Worm (Caenorhabditis elegans) whole organism, L4 larva: ENCODE data around the gene lgmn-1.
"Not testable (repeated sequence)": the region's sequence is repeated elsewhere in the genome, so short reads cannot be mapped to it uniquely, and the experiment has no call there.

Source experiments
- D1046.2 ChIP-seq: fragments of 200-800 bp; sonication (Bioruptor generic); IDR thresholded peaks from 2 replicates; pipeline ENCODE4 v1.3.6; 2022; ENCODE audit warnings: missing genetic modification characterization, missing compliant biosample characterization
- F10B5.3 ChIP-seq: sonication (generic microtip); optimal IDR thresholded peaks from 2 replicates; lab custom pipeline; 2016; ENCODE audit warnings: mild to moderate bottlenecking, missing genetic modification characterization, missing compliant biosample characterization
- F37D6.2 ChIP-seq: sonication (generic microtip); optimal IDR thresholded peaks from 2 replicates; lab custom pipeline; 2016; ENCODE audit warnings: mild to moderate bottlenecking, missing genetic modification characterization, missing compliant biosample characterization
- Y48G9A.11 ChIP-seq: fragments of 200-800 bp; sonication (Bioruptor generic); IDR thresholded peaks from 2 replicates; pipeline ENCODE4 v1.3.6; 2022; ENCODE audit warnings: missing genetic modification reagents, missing genetic modification characterization, missing compliant biosample characterization
- Y5F2A.4 ChIP-seq: fragments of 200-800 bp; sonication (Bioruptor generic); optimal IDR thresholded peaks from 2 replicates; lab custom pipeline; 2018; ENCODE audit warnings: mild to moderate bottlenecking, missing genetic modification characterization, missing compliant biosample characterization
- aha-1 ChIP-seq: fragments of 150-350 bp; peaks from one replicate; lab custom pipeline; 2014; ENCODE audit warnings: missing biosample characterization, missing genetic modification characterization
- aly-2 ChIP-seq: sonication (generic microtip); optimal IDR thresholded peaks from 2 replicates; lab custom pipeline; 2018; ENCODE audit warnings: missing biosample characterization, missing genetic modification characterization
- attf-4 ChIP-seq: sonication (generic microtip); optimal IDR thresholded peaks from 3 replicates; lab custom pipeline; 2017; ENCODE audit warnings: missing biosample characterization, missing genetic modification characterization
- cey-2 ChIP-seq: sonication (generic microtip); optimal IDR thresholded peaks from 3 replicates; lab custom pipeline; 2017; ENCODE audit warnings: missing genetic modification characterization, mild to moderate bottlenecking, missing compliant biosample characterization, antibody characterized with exemption, borderline replicate concordance; ENCODE audit not compliant: insufficient read depth
- daf-12 ChIP-seq: fragments of 150-350 bp; optimal IDR thresholded peaks from 2 replicates; lab custom pipeline; 2014; ENCODE audit warnings: missing biosample characterization, missing genetic modification reagents, missing genetic modification characterization
- daf-16 ChIP-seq, 3 experiments: sonication (generic microtip); optimal IDR thresholded peaks; 2 replicates each; lab custom pipeline; 2016 to 2017; ENCODE audit warnings: missing genetic modification characterization in 3 of 3, missing genetic modification reagents in 3 of 3, mild to moderate bottlenecking in 2 of 3, missing compliant biosample characterization in 2 of 3, missing biosample characterization in 1 of 3, moderate library complexity in 1 of 3
- daf-8 ChIP-seq: fragments of 200-800 bp; sonication (Bioruptor generic); IDR thresholded peaks from 2 replicates; pipeline ENCODE4 v1.3.6; 2022; ENCODE audit warnings: missing genetic modification characterization, missing compliant biosample characterization
- dmd-6 ChIP-seq: fragments of 200-800 bp; sonication (Bioruptor generic); IDR thresholded peaks from 2 replicates; pipeline ENCODE4 v1.3.6; 2022; ENCODE audit warnings: missing genetic modification reagents, missing genetic modification characterization, missing compliant biosample characterization
- dmd-8 ChIP-seq: fragments of 200-800 bp; sonication (Bioruptor generic); IDR thresholded peaks from 2 replicates; pipeline ENCODE4 v1.3.6; 2022; ENCODE audit warnings: missing genetic modification characterization, missing compliant biosample characterization
- dpl-1 ChIP-seq: fragments of 150-350 bp; optimal IDR thresholded peaks from 2 replicates; lab custom pipeline; 2014; ENCODE audit warnings: missing biosample characterization, missing genetic modification reagents, missing genetic modification characterization
- dve-1 ChIP-seq: sonication (generic microtip); optimal IDR thresholded peaks from 2 replicates; lab custom pipeline; 2017; ENCODE audit warnings: antibody characterized with exemption, mild to moderate bottlenecking, missing genetic modification characterization, missing compliant biosample characterization; ENCODE audit not compliant: insufficient read depth
- gei-8 ChIP-seq: fragments of 200-800 bp; sonication (Bioruptor generic); optimal IDR thresholded peaks from 2 replicates; lab custom pipeline; 2018; ENCODE audit warnings: mild to moderate bottlenecking, missing genetic modification characterization, missing compliant biosample characterization
- hlh-11 ChIP-seq: fragments of 200-800 bp; sonication (Bioruptor generic); optimal IDR thresholded peaks from 2 replicates; lab custom pipeline; 2018; ENCODE audit warnings: mild to moderate bottlenecking, missing genetic modification characterization, missing compliant biosample characterization
- lir-3 ChIP-seq: sonication (generic microtip); optimal IDR thresholded peaks from 2 replicates; lab custom pipeline; 2016; ENCODE audit warnings: mild to moderate bottlenecking, missing genetic modification characterization, missing compliant biosample characterization
- mdl-1 ChIP-seq, 2 experiments: fragments of 150-350 bp in 1 of 2; sonication (generic microtip) in 1 of 2; optimal IDR thresholded peaks; 2 replicates each; lab custom pipeline; 2014 to 2017; ENCODE audit warnings: missing biosample characterization in 2 of 2, missing genetic modification characterization in 2 of 2
- mes-2 ChIP-seq: sonication (generic microtip); optimal IDR thresholded peaks from 2 replicates; lab custom pipeline; 2016; ENCODE audit warnings: missing genotype, mild to moderate bottlenecking, missing genetic modification characterization, missing compliant biosample characterization; ENCODE audit not compliant: poor library complexity, severe bottlenecking
- mxl-3 ChIP-seq: fragments of 200-800 bp; sonication (Bioruptor generic); optimal IDR thresholded peaks from 2 replicates; lab custom pipeline; 2018; ENCODE audit warnings: mild to moderate bottlenecking, missing genetic modification characterization, missing compliant biosample characterization
- nhr-102 ChIP-seq: sonication (generic microtip); optimal IDR thresholded peaks from 2 replicates; lab custom pipeline; 2016; ENCODE audit warnings: mild to moderate bottlenecking, missing genetic modification characterization, moderate library complexity, missing compliant biosample characterization
- nhr-11 ChIP-seq: fragments of 150-350 bp; optimal IDR thresholded peaks from 2 replicates; lab custom pipeline; 2014; ENCODE audit warnings: missing biosample characterization, missing genetic modification characterization
- nhr-111 ChIP-seq: fragments of 200-800 bp; sonication (Bioruptor generic); optimal IDR thresholded peaks from 2 replicates; lab custom pipeline; 2018; ENCODE audit warnings: mild to moderate bottlenecking, missing genetic modification characterization, missing compliant biosample characterization
- nhr-28 ChIP-seq: fragments of 150-350 bp; optimal IDR thresholded peaks from 2 replicates; lab custom pipeline; 2014; ENCODE audit warnings: missing biosample characterization, missing genetic modification characterization
- nhr-42 ChIP-seq: fragments of 200-800 bp; sonication (Bioruptor generic); IDR thresholded peaks from 2 replicates; pipeline ENCODE4 v1.3.6; 2022; ENCODE audit warnings: missing genetic modification characterization, missing compliant biosample characterization
- nhr-6 ChIP-seq: fragments of 150-350 bp; optimal IDR thresholded peaks from 2 replicates; lab custom pipeline; 2014; ENCODE audit warnings: missing biosample characterization, missing genetic modification characterization
- nhr-76 ChIP-seq: fragments of 150-350 bp; optimal IDR thresholded peaks from 2 replicates; lab custom pipeline; 2014; ENCODE audit warnings: missing biosample characterization, missing genetic modification characterization
- pqm-1 ChIP-seq: sonication (generic microtip); optimal IDR thresholded peaks from 2 replicates; lab custom pipeline; 2017; ENCODE audit warnings: missing biosample characterization, missing genetic modification characterization
- sdz-12 ChIP-seq: fragments of 200-800 bp; sonication (Bioruptor generic); optimal IDR thresholded peaks from 2 replicates; lab custom pipeline; 2018; ENCODE audit warnings: mild to moderate bottlenecking, missing genetic modification characterization, missing compliant biosample characterization
- spr-1 ChIP-seq: sonication (generic microtip); optimal IDR thresholded peaks from 2 replicates; lab custom pipeline; 2016; ENCODE audit warnings: mild to moderate bottlenecking, missing genetic modification characterization, missing compliant biosample characterization
- spr-3 ChIP-seq: fragments of 200-800 bp; sonication (Bioruptor generic); optimal IDR thresholded peaks from 2 replicates; lab custom pipeline; 2018; ENCODE audit warnings: mild to moderate bottlenecking, missing genetic modification characterization, missing compliant biosample characterization
- tag-97 ChIP-seq: fragments of 200-800 bp; sonication (Bioruptor generic); IDR thresholded peaks from 2 replicates; pipeline ENCODE4 v1.3.6; 2022; ENCODE audit warnings: missing genetic modification characterization, missing compliant biosample characterization
- unc-62 ChIP-seq, 3 experiments: fragments of 150-350 bp in 1 of 3; sonication (generic microtip); optimal IDR thresholded peaks in 2 of 3; peaks in 1 of 3; 1 replicate in 1 of 3; 2 replicates in 2 of 3; lab custom pipeline; 2014 to 2017; ENCODE audit warnings: missing biosample characterization in 3 of 3, missing genetic modification characterization in 3 of 3, missing genetic modification reagents in 3 of 3, missing genotype in 1 of 3
- zag-1 ChIP-seq: fragments of 150-350 bp; optimal IDR thresholded peaks from 2 replicates; lab custom pipeline; 2014; ENCODE audit warnings: missing biosample characterization, missing genetic modification characterization
- zfp-2 ChIP-seq: sonication (generic microtip); optimal IDR thresholded peaks from 2 replicates; lab custom pipeline; 2016; ENCODE audit warnings: mild to moderate bottlenecking, missing genetic modification characterization, missing compliant biosample characterization
- zip-11 ChIP-seq: fragments of 200-800 bp; sonication (Bioruptor generic); IDR thresholded peaks from 2 replicates; pipeline ENCODE4 v1.3.6; 2022; ENCODE audit warnings: missing genetic modification characterization, missing compliant biosample characterization
- ztf-11 ChIP-seq: fragments of 150-350 bp; optimal IDR thresholded peaks from 2 replicates; lab custom pipeline; 2014; ENCODE audit warnings: missing biosample characterization, missing genetic modification characterization

The lgmn-1 gene

ce11 chrV:12505730-12506129, 7.1 kb upstream of the lgmn-1 start:
- TF ChIP-seq ztf-11 (tag; lab: Kevin White, UChicago): no peak
- peak; percentile 23 for TF ChIP-seq aha-1 (tag; lab: Kevin White, UChicago)
- no peak for TF ChIP-seq nhr-102 (tag; lab: Kevin White, UChicago)
- TF ChIP-seq, all 104 proteins: peak for 1

- TF ChIP-seq nhr-111 (GFP tag; lab: Kevin White, UChicago) (no peak), unc-62 (GFP tag; optimal IDR thresholded peaks at IDR 0.05 in 1 of 2; lab: Kevin White, UChicago) (peak in 1 of 2 experiments; percentile 59), unc-62 (tag; optimal IDR thresholded peaks at IDR 0.05; lab: Kevin White, UChicago) (no peak)
These were observed 6.7 kb upstream of the lgmn-1 start, which contains the start of gene nlp-46 for ce11 chrV:12506185-12506584. TSS of gene nlp-46 (minus strand) at chrV:12506285.

DNA sequence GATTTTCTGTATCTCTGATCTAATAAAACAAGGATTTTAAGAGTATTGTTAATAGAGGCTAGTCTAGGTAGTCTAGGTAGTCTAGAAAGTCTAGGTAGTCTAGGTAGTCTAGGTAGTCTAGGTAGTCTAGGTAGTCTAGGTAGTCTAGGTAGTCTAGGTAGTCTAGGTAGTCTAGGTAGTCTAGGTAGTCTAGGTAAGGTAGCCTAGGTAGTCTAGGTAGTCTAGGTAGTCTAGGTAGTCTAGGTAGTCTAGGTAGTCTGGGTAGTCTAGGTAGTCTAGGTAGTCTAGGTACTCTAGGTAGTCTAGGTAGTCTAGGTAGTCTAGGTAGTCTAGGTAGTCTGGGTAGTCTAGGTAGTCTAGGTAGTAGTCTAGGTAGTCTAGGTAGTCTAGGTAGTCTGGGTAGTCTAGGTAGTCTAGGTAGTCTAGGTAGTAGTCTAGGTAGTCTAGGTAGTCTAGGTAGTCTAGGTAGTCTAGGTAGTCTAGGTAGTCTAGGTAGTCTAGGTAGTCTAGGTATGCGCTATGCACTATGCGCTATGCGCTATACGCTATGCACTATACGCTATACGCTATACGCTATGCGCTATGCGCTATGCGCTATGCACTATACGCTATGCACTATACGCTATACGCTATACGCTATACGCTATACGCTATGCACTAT, 2.8 kb upstream of the lgmn-1 start:
- TF ChIP-seq hlh-11 (peak; percentile 4), gei-8 (GFP tag; lab: Kevin White, UChicago) (peak; percentile 62), Y5F2A.4 (GFP tag; lab: Kevin White, UChicago) (peak; percentile 51), lir-3 (tag; lab: Kevin White, UChicago) (peak; percentile 3), F10B5.3 (tag; lab: Kevin White, UChicago) (peak; percentile 1), spr-3 (GFP tag; lab: Kevin White, UChicago) (peak; percentile 88), nhr-111 (GFP tag; lab: Kevin White, UChicago) (peak; percentile 91), mxl-3 (GFP tag; lab: Kevin White, UChicago) (peak; percentile 28), aha-1 (tag; lab: Kevin White, UChicago) (peak; percentile 79), unc-62 (GFP tag; optimal IDR thresholded peaks at IDR 0.05 in 1 of 2; lab: Kevin White, UChicago) (peak in 1 of 2 experiments; percentile 87), sdz-12 (GFP tag; lab: Kevin White, UChicago) (peak; percentile 76)
- TF ChIP-seq unc-62 (tag; optimal IDR thresholded peaks at IDR 0.05; lab: Kevin White, UChicago): not testable (repeated sequence)

ce11 chrV:12511946-12512345, 910 bp upstream of the lgmn-1 start:
- peak; percentile 51 for TF ChIP-seq mxl-3 (GFP tag; lab: Kevin White, UChicago)
- TF ChIP-seq nhr-6: no peak
- TF ChIP-seq nhr-28 (tag; lab: Kevin White, UChicago): peak; percentile 45
- peak; percentile 78 for TF ChIP-seq aha-1 (tag; lab: Kevin White, UChicago)
- TF ChIP-seq, all 104 proteins: peak for 3

ce11 chrV:12513900-12514299, 1.0 kb downstream of the lgmn-1 start:
- no peak for TF ChIP-seq aly-2 (tag; lab: Kevin White, UChicago)
- TF ChIP-seq ztf-11 (tag; lab: Kevin White, UChicago): no peak
- TF ChIP-seq cey-2: no peak
- TF ChIP-seq dmd-6 (GFP tag; lab: Robert Waterston, UW): peak; percentile 25; the same call in 1 of the 2 replicates
- TF ChIP-seq Y48G9A.11 (GFP tag; lab: Robert Waterston, UW): no peak
- TF ChIP-seq attf-4 (tag; lab: Kevin White, UChicago): no peak
- no peak for TF ChIP-seq Y5F2A.4 (GFP tag; lab: Kevin White, UChicago)
- TF ChIP-seq nhr-6: peak; percentile 36
- TF ChIP-seq hlh-11: peak; percentile 33
- TF ChIP-seq nhr-76 (tag; lab: Kevin White, UChicago): no peak
- TF ChIP-seq dmd-8: no peak
- peak; percentile 37 for TF ChIP-seq mes-2 (tag; lab: Kevin White, UChicago)
- no peak for TF ChIP-seq nhr-111 (GFP tag; lab: Kevin White, UChicago)
- TF ChIP-seq daf-12 (tag; lab: Kevin White, UChicago): no peak
- no peak for TF ChIP-seq nhr-42 (GFP tag; lab: Robert Waterston, UW)
- no peak for TF ChIP-seq tag-97 (GFP tag; lab: Robert Waterston, UW)
- TF ChIP-seq aha-1 (tag; lab: Kevin White, UChicago): no peak
- no peak for TF ChIP-seq daf-8 (GFP tag; lab: Robert Waterston, UW)
- no peak for TF ChIP-seq daf-16 (GFP tag; optimal IDR thresholded peaks at IDR 0.05; lab: Kevin White, UChicago)
- peak; percentile 19 for TF ChIP-seq daf-16 (tag; optimal IDR thresholded peaks at IDR 0.05; lab: Kevin White, UChicago)
- TF ChIP-seq pqm-1 (tag; lab: Kevin White, UChicago): peak; percentile 51
- no peak for TF ChIP-seq zfp-2 (tag; lab: Kevin White, UChicago)
- no peak for TF ChIP-seq sdz-12 (GFP tag; lab: Kevin White, UChicago)
- TF ChIP-seq nhr-11 (tag; lab: Kevin White, UChicago): peak; percentile 12
- no peak for TF ChIP-seq mdl-1 (tag; optimal IDR thresholded peaks at IDR 0.05; lab: Kevin White, UChicago)
- no peak for TF ChIP-seq dpl-1
- TF ChIP-seq F37D6.2 (tag; lab: Kevin White, UChicago): no peak
- TF ChIP-seq dve-1 (tag; lab: Kevin White, UChicago): peak; percentile 7
- TF ChIP-seq zag-1 (tag; lab: Kevin White, UChicago): no peak
- no peak for TF ChIP-seq zip-11 (GFP tag; lab: Robert Waterston, UW)
- TF ChIP-seq D1046.2 (GFP tag; lab: Robert Waterston, UW): no peak
- no peak for TF ChIP-seq spr-1 (tag; lab: Kevin White, UChicago)
